Fruit fly (Drosophila melanogaster) whole organism, embryonic: ENCODE measurements around the gene Or22b.

Experiments used
- B-H1 ChIP-seq: fragments of 200-800 bp; sonication (Bioruptor generic); IDR thresholded peaks from 3 replicates; pipeline ENCODE4 v1.3.6; 2022; ENCODE audit warnings: missing biosample characterization, missing genetic modification characterization
- Bgb ChIP-seq: fragments of 200-800 bp; sonication (Bioruptor generic); IDR thresholded peaks from 2 replicates; pipeline ENCODE4 v1.3.6; 2022; ENCODE audit warnings: missing biosample characterization, missing genetic modification characterization; ENCODE audit not compliant: partially characterized antibody
- CG1024 ChIP-seq: fragments of 200-800 bp; sonication (Bioruptor generic); IDR thresholded peaks from 2 replicates; pipeline ENCODE4 v1.3.6; 2022; ENCODE audit warnings: missing biosample characterization, missing genetic modification characterization
- CG10321 ChIP-seq: fragments of 200-800 bp; sonication (Bioruptor generic); IDR thresholded peaks from 2 replicates; pipeline ENCODE4 v1.3.6; 2022; ENCODE audit warnings: missing biosample characterization, missing genetic modification characterization
- CG11456 ChIP-seq: fragments of 200-800 bp; sonication (Bioruptor generic); IDR thresholded peaks from 3 replicates; pipeline ENCODE4 v1.3.6; 2022; ENCODE audit warnings: missing biosample characterization, missing genetic modification characterization
- CG15011 ChIP-seq: fragments of 200-800 bp; sonication (Bioruptor generic); optimal IDR thresholded peaks from 3 replicates; lab custom pipeline; 2018; ENCODE audit warnings: missing biosample characterization, mild to moderate bottlenecking, missing genetic modification characterization
- CG15073 ChIP-seq: fragments of 200-800 bp; sonication (Bioruptor generic); optimal IDR thresholded peaks from 2 replicates; lab custom pipeline; 2016; ENCODE audit warnings: missing biosample characterization, missing genetic modification characterization
- CG15269 ChIP-seq: fragments of 200-800 bp; sonication (Bioruptor generic); optimal IDR thresholded peaks from 2 replicates; lab custom pipeline; 2018; ENCODE audit warnings: missing biosample characterization, mild to moderate bottlenecking, missing genetic modification characterization, moderate library complexity
- CG15601 ChIP-seq: fragments of 200-800 bp; sonication (Bioruptor generic); optimal IDR thresholded peaks from 3 replicates; lab custom pipeline; 2019; ENCODE audit warnings: missing biosample characterization, mild to moderate bottlenecking, missing genetic modification characterization, moderate library complexity
- CG16863 ChIP-seq: fragments of 200-800 bp; sonication (Bioruptor generic); optimal IDR thresholded peaks from 3 replicates; lab custom pipeline; 2016; ENCODE audit warnings: missing biosample characterization, missing genetic modification characterization
- CG17186 ChIP-seq: fragments of 200-800 bp; sonication (Bioruptor generic); optimal IDR thresholded peaks from 3 replicates; lab custom pipeline; 2017; ENCODE audit warnings: missing biosample characterization, missing genetic modification reagents, missing genetic modification characterization
- CG18262 ChIP-seq: fragments of 200-800 bp; optimal IDR thresholded peaks from 3 replicates; lab custom pipeline; 2019; ENCODE audit warnings: missing biosample characterization, mild to moderate bottlenecking, missing genetic modification characterization, moderate library complexity
- CG2678 ChIP-seq: fragments of 200-800 bp; sonication (Bioruptor generic); optimal IDR thresholded peaks from 3 replicates; lab custom pipeline; 2019; ENCODE audit warnings: missing biosample characterization, mild to moderate bottlenecking, missing genetic modification characterization, moderate library complexity
- CG33213 ChIP-seq: fragments of 200-800 bp; sonication (Bioruptor generic); optimal IDR thresholded peaks from 3 replicates; lab custom pipeline; 2016; ENCODE audit warnings: missing biosample characterization, missing genetic modification characterization
- CG3838 ChIP-seq: fragments of 200-800 bp; sonication (Bioruptor generic); optimal IDR thresholded peaks from 3 replicates; lab custom pipeline; 2016; ENCODE audit warnings: missing biosample characterization, missing genetic modification characterization
- CG4707 ChIP-seq: fragments of 200-800 bp; sonication (Bioruptor generic); optimal IDR thresholded peaks from 2 replicates; lab custom pipeline; 2018; ENCODE audit warnings: missing biosample characterization, mild to moderate bottlenecking, missing genetic modification characterization, moderate library complexity
- CG6254 ChIP-seq: fragments of 200-800 bp; sonication (Bioruptor generic); optimal IDR thresholded peaks from 3 replicates; lab custom pipeline; 2017; ENCODE audit warnings: mild to moderate bottlenecking, missing biosample characterization, missing genetic modification reagents, missing genetic modification characterization
- CG8290 ChIP-seq, 3 experiments: fragments of 200-800 bp; sonication (Bioruptor generic); optimal IDR thresholded peaks; 2 replicates each; lab custom pipeline; 2016 to 2019; ENCODE audit warnings: missing biosample characterization in 3 of 3, missing genetic modification characterization in 3 of 3, mild to moderate bottlenecking in 2 of 3, moderate library complexity in 1 of 3
- CG8388 ChIP-seq: fragments of 200-800 bp; sonication (Bioruptor generic); optimal IDR thresholded peaks from 2 replicates; lab custom pipeline; 2019; ENCODE audit warnings: missing biosample characterization, mild to moderate bottlenecking, missing genetic modification characterization, moderate library complexity
- CG9215 ChIP-seq: fragments of 200-800 bp; sonication (Bioruptor generic); IDR thresholded peaks from 2 replicates; pipeline ENCODE4 v1.3.6; 2022; ENCODE audit warnings: missing biosample characterization, missing genetic modification characterization
- CHES-1-like ChIP-seq: fragments of 200-800 bp; sonication (Bioruptor generic); optimal IDR thresholded peaks from 2 replicates; lab custom pipeline; 2016; ENCODE audit warnings: missing biosample characterization, missing genetic modification characterization
- Chrac-16 ChIP-seq: fragments of 200-800 bp; sonication (Bioruptor generic); optimal IDR thresholded peaks from 3 replicates; lab custom pipeline; 2016; ENCODE audit warnings: missing biosample characterization, missing genetic modification characterization
- D ChIP-seq, 2 experiments: fragments of 200-800 bp in 1 of 2; fragments of >200 bp in 1 of 2; sonication (Bioruptor generic) in 1 of 2; optimal IDR thresholded peaks; 2 replicates in 1 of 2; 3 replicates in 1 of 2; lab custom pipeline; 2017; ENCODE audit warnings: mild to moderate bottlenecking in 1 of 2, missing biosample characterization in 1 of 2, missing genetic modification characterization in 1 of 2, missing genetic modification reagents in 1 of 2
- Dip3 ChIP-seq: fragments of 200-800 bp; sonication (Bioruptor generic); optimal IDR thresholded peaks from 3 replicates; lab custom pipeline; 2016; ENCODE audit warnings: missing biosample characterization, missing genetic modification characterization
- HLH54F ChIP-seq: fragments of 200-800 bp; sonication (Bioruptor generic); optimal IDR thresholded peaks from 3 replicates; lab custom pipeline; 2016; ENCODE audit warnings: missing biosample characterization, missing genetic modification characterization
- Hsf ChIP-seq: fragments of 200-800 bp; sonication (Bioruptor generic); optimal IDR thresholded peaks from 3 replicates; lab custom pipeline; 2016; ENCODE audit warnings: missing biosample characterization, missing genetic modification characterization
- Med ChIP-seq: fragments of 200-800 bp; sonication (Bioruptor generic); peaks from one replicate; lab custom pipeline; 2016; ENCODE audit warnings: missing biosample characterization, missing genetic modification characterization, mild to moderate bottlenecking, inconsistent platforms, moderate library complexity
- Oli ChIP-seq: fragments of 200-800 bp; sonication (Bioruptor generic); optimal IDR thresholded peaks from 2 replicates; lab custom pipeline; 2018; ENCODE audit warnings: missing biosample characterization, mild to moderate bottlenecking, missing genetic modification characterization, moderate library complexity
- Ptx1 ChIP-seq: fragments of 200-800 bp; sonication (Bioruptor generic); IDR thresholded peaks from 2 replicates; pipeline ENCODE4 v1.3.6; 2022; ENCODE audit warnings: missing biosample characterization, missing genetic modification characterization
- Spps ChIP-seq: fragments of 200-800 bp; sonication (Bioruptor generic); optimal IDR thresholded peaks from 2 replicates; lab custom pipeline; 2018; ENCODE audit warnings: missing biosample characterization, mild to moderate bottlenecking, missing genetic modification characterization
- Ssrp ChIP-seq: fragments of 200-800 bp; sonication (Bioruptor generic); optimal IDR thresholded peaks from 2 replicates; lab custom pipeline; 2018; ENCODE audit warnings: missing biosample characterization, mild to moderate bottlenecking, missing genetic modification characterization, moderate library complexity
- Stat92E ChIP-seq, 3 experiments: fragments of >200 bp in 2 of 3; fragments of 200-800 bp in 1 of 3; sonication (Bioruptor generic) in 1 of 3; optimal IDR thresholded peaks; 2 replicates each; lab custom pipeline; 2017 to 2019; ENCODE audit warnings: missing biosample characterization in 3 of 3, missing genetic modification characterization in 3 of 3, mild to moderate bottlenecking in 1 of 3, moderate library complexity in 1 of 3
- TFAM ChIP-seq: fragments of 200-800 bp; sonication (Bioruptor generic); optimal IDR thresholded peaks from 2 replicates; lab custom pipeline; 2017; ENCODE audit warnings: missing biosample characterization, missing genetic modification characterization, inconsistent platforms
- cwo ChIP-seq: fragments of 200-800 bp; sonication (Bioruptor generic); optimal IDR thresholded peaks from 3 replicates; lab custom pipeline; 2017; ENCODE audit warnings: missing biosample characterization, missing genetic modification characterization, mild to moderate bottlenecking, moderate library complexity, missing genetic modification reagents
- da ChIP-seq: fragments of 200-800 bp; sonication (Bioruptor generic); optimal IDR thresholded peaks from 2 replicates; lab custom pipeline; 2016; ENCODE audit warnings: missing biosample characterization, missing genetic modification characterization
- ems ChIP-seq: fragments of 200-800 bp; sonication (Bioruptor generic); optimal IDR thresholded peaks from 3 replicates; lab custom pipeline; 2016; ENCODE audit warnings: missing biosample characterization, missing genetic modification characterization
- esg ChIP-seq: fragments of 200-800 bp; sonication (Bioruptor generic); conservative IDR thresholded peaks from 2 replicates; pipeline ENCODE4 v1.3.6; 2022; ENCODE audit warnings: missing biosample characterization, missing genetic modification characterization
- fu2 ChIP-seq: fragments of 200-800 bp; sonication (Bioruptor generic); optimal IDR thresholded peaks from 2 replicates; lab custom pipeline; 2016; ENCODE audit warnings: missing biosample characterization, missing genetic modification characterization
- gfzf ChIP-seq: fragments of 200-800 bp; sonication (Bioruptor generic); optimal IDR thresholded peaks from 2 replicates; lab custom pipeline; 2016; ENCODE audit warnings: missing biosample characterization, mild to moderate bottlenecking, missing genetic modification characterization, moderate library complexity
- gsb-n ChIP-seq: fragments of 200-800 bp; sonication (Bioruptor generic); optimal IDR thresholded peaks from 3 replicates; lab custom pipeline; 2018; ENCODE audit warnings: missing biosample characterization, mild to moderate bottlenecking, missing genetic modification characterization
- lbe ChIP-seq: fragments of 200-800 bp; sonication (Bioruptor generic); optimal IDR thresholded peaks from 2 replicates; lab custom pipeline; 2016; ENCODE audit warnings: missing biosample characterization, mild to moderate bottlenecking, missing genetic modification characterization
- lmd ChIP-seq: fragments of 200-800 bp; sonication (Bioruptor generic); IDR thresholded peaks from 2 replicates; pipeline ENCODE4 v1.3.6; 2022; ENCODE audit warnings: missing biosample characterization, missing genetic modification characterization
- nom ChIP-seq: fragments of 200-800 bp; sonication (Bioruptor generic); optimal IDR thresholded peaks from 2 replicates; lab custom pipeline; 2017; ENCODE audit warnings: missing biosample characterization, missing genetic modification characterization, mild to moderate bottlenecking, moderate library complexity, missing genetic modification reagents
- run ChIP-seq: fragments of 200-800 bp; sonication (Bioruptor generic); optimal IDR thresholded peaks from 3 replicates; lab custom pipeline; 2018; ENCODE audit warnings: missing biosample characterization, mild to moderate bottlenecking, missing genetic modification characterization
- sisA ChIP-seq: fragments of 200-800 bp; sonication (Bioruptor generic); IDR thresholded peaks from 2 replicates; pipeline ENCODE4 v1.3.6; 2022; ENCODE audit warnings: missing biosample characterization, missing genetic modification characterization
- slou ChIP-seq: fragments of 200-800 bp; sonication (Bioruptor generic); optimal IDR thresholded peaks from 3 replicates; lab custom pipeline; 2016; ENCODE audit warnings: missing biosample characterization, missing genetic modification characterization
- tup ChIP-seq: fragments of 200-800 bp; sonication (Bioruptor generic); optimal IDR thresholded peaks from 2 replicates; lab custom pipeline; 2016; ENCODE audit warnings: missing biosample characterization, mild to moderate bottlenecking, missing genetic modification characterization, moderate library complexity
- vvl ChIP-seq: fragments of 200-800 bp; sonication (Bioruptor generic); IDR thresholded peaks from 2 replicates; pipeline ENCODE4 v1.3.6; 2022; ENCODE audit warnings: missing biosample characterization, missing genetic modification characterization

Or22b gene

dm6 chr2L:1556697-1557564, 34.4 kb downstream of the Or22b start (continued):
- TF ChIP-seq Oli (tag; lab: Kevin White, UChicago) = peak; percentile 28
- no peak for TF ChIP-seq Chrac-16 (GFP tag; lab: Kevin White, UChicago)
- no peak for TF ChIP-seq cwo
- no peak for TF ChIP-seq esg
- TF ChIP-seq vvl (GFP tag; lab: Robert Waterston, UW) = 0 out of 2 replicates have a peak, but pooled peaks have one; percentile 28
- no peak for TF ChIP-seq TFAM
- TF ChIP-seq da (GFP tag; lab: Kevin White, UChicago) = no peak
- TF ChIP-seq CG8388 (GFP tag; lab: Kevin White, UChicago) = no peak
- no peak for TF ChIP-seq CG15011 (GFP tag; lab: Kevin White, UChicago)
- no peak for TF ChIP-seq CG11456 (GFP tag; lab: Robert Waterston, UW)
- TF ChIP-seq Dip3 (GFP tag; lab: Kevin White, UChicago) = no peak
- TF ChIP-seq Hsf (GFP tag; lab: Kevin White, UChicago) = no peak
- TF ChIP-seq Ssrp (tag; lab: Kevin White, UChicago) = no peak
- TF ChIP-seq CG6254 (GFP tag; lab: Kevin White, UChicago) = no peak
- peak; percentile 59 for TF ChIP-seq CG18262
- TF ChIP-seq slou = no peak
- no peak for TF ChIP-seq CG3838
- TF ChIP-seq CG15601 (tag; lab: Kevin White, UChicago) = no peak
- TF ChIP-seq ems (GFP tag; lab: Kevin White, UChicago) = no peak
- no peak for TF ChIP-seq CG1024
- no peak for TF ChIP-seq nom (GFP tag; lab: Kevin White, UChicago)
- TF ChIP-seq CG15073 (GFP tag; lab: Kevin White, UChicago) = no peak
- TF ChIP-seq CG16863 (GFP tag; lab: Kevin White, UChicago) = no peak
- TF ChIP-seq CG9215 (GFP tag; lab: Robert Waterston, UW) = no peak
- peak; percentile 55 for TF ChIP-seq CG2678 (tag; lab: Kevin White, UChicago)
- no peak for TF ChIP-seq B-H1 (GFP tag; lab: Robert Waterston, UW)
- no peak for TF ChIP-seq CG33213 (GFP tag; lab: Kevin White, UChicago)
- no peak for TF ChIP-seq Spps (tag; lab: Kevin White, UChicago)
- TF ChIP-seq Med (GFP tag; lab: Kevin White, UChicago) = no peak
- no peak for TF ChIP-seq CG17186 (GFP tag; lab: Kevin White, UChicago)
- no peak for TF ChIP-seq run (tag; lab: Kevin White, UChicago)
- no peak for TF ChIP-seq Bgb (GFP tag; lab: Robert Waterston, UW)
- TF ChIP-seq Stat92E (GFP tag; optimal IDR thresholded peaks at IDR 0.05; lab: Kevin White, UChicago) = no peak
- TF ChIP-seq CG8290 (GFP tag; optimal IDR thresholded peaks at IDR 0.05; lab: Kevin White, UChicago) = no peak
- TF ChIP-seq CG8290 (tag; optimal IDR thresholded peaks at IDR 0.05; lab: Kevin White, UChicago) = no peak
- peak; percentile 77 for TF ChIP-seq gsb-n (tag; lab: Kevin White, UChicago)
- TF ChIP-seq CG4707 (GFP tag; lab: Kevin White, UChicago) = no peak
- no peak for TF ChIP-seq lmd (GFP tag; lab: Robert Waterston, UW)
- no peak for TF ChIP-seq lbe (GFP tag; lab: Kevin White, UChicago)
- no peak for TF ChIP-seq fu2 (GFP tag; lab: Kevin White, UChicago)
- no peak for TF ChIP-seq CHES-1-like
- TF ChIP-seq gfzf (GFP tag; lab: Kevin White, UChicago) = no peak
- TF ChIP-seq HLH54F (GFP tag; lab: Kevin White, UChicago) = no peak
- TF ChIP-seq sisA (GFP tag; lab: Robert Waterston, UW) = no peak
- TF ChIP-seq tup (GFP tag; lab: Kevin White, UChicago) = no peak
- TF ChIP-seq CG15269 = peak; percentile 4
- TF ChIP-seq Ptx1 (GFP tag; lab: Robert Waterston, UW) = no peak
- no peak for TF ChIP-seq D (optimal IDR thresholded peaks at IDR 0.05; lab: Kevin White, UChicago)
- TF ChIP-seq D (GFP tag; optimal IDR thresholded peaks at IDR 0.05; lab: Kevin White, UChicago) = no peak
- no peak for TF ChIP-seq CG10321
